Worm (Caenorhabditis elegans): Measurements from ENCODE around the gene F33D4.4.

F33D4.4 gene

ce11 chrIV:7706805-7707204 lies at the start of gene F33D4.4:
Gene F33D4.4, minus strand, starts transcription at chrIV:7706905.
- TF ChIP-seq eyg-1 (tag; optimal IDR thresholded peaks at IDR 0.05) (no peak), ceh-24 (tag; optimal IDR thresholded peaks at IDR 0.05) (no peak), zip-5 (tag; optimal IDR thresholded peaks at IDR 0.05) (no peak), mec-3 (tag; optimal IDR thresholded peaks at IDR 0.05; ENCODE audit: borderline replicate concordance) (no peak)

DNA sequence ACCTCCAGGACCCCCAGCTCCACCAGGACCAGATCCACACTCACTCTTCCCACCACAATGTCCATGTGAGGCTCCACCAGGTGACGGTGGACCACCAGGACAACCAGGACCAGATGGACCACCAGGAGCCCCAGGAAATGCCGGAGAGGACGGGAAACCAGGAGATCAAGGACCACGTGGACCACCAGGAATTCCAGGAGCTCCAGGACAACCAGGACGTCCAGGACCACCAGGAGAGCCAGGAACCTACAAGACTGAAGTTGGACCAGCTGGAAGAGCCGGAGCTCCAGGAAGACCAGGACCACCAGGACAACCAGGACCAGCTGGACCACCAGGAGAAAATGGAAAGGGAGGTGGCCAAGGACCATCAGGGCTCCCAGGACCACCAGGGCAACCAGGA lies 47.4 kb upstream of the F33D4.4 start:
- TF ChIP-seq ceh-18 (tag; optimal IDR thresholded peaks at IDR 0.05) (no peak), mec-3 (tag; optimal IDR thresholded peaks at IDR 0.05; ENCODE audit: borderline replicate concordance) (peak; percentile 56), C08G9.2 (tag; optimal IDR thresholded peaks at IDR 0.05) (no peak)

DNA sequence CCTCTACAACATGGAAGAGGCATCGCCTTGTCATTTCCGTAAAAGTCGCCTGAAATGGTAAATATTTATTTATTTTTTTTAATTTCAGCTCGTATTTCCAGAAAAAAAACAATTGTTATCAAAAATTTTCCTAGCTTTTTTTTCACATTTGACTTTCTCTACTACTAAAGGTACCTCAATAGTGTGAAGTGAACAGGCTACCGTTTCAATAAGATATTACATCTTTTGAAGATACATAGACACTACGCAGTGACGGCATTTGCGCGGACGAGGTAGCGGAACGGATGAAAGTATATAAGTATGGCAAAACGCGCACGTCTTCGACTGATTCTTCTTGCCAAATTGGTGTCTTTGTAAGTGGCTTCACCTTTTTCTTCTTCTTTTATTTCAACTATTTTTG lies 46.4 kb upstream of the F33D4.4 start, which contains the start of gene col-14:
Gene col-14 (plus strand): TSS at position 301 of the 400 bp plus-strand sequence.
- TF ChIP-seq unc-3 (GFP tag; conservative IDR thresholded peaks at IDR 0.05) (no peak), unc-3 (tag; optimal IDR thresholded peaks at IDR 0.05) (no peak), unc-86 (tag; optimal IDR thresholded peaks at IDR 0.05) (no peak), pat-9 (tag; optimal IDR thresholded peaks at IDR 0.05) (no peak), hlh-6 (tag; optimal IDR thresholded peaks at IDR 0.05) (no peak), sox-2 (GFP tag; IDR thresholded peaks at IDR 0.05) (no peak), gmeb-2 (tag; optimal IDR thresholded peaks at IDR 0.05) (no peak), ttx-3 (tag; optimal IDR thresholded peaks at IDR 0.05) (no peak), pha-2 (tag; optimal IDR thresholded peaks at IDR 0.05) (no peak), hlh-15 (tag; optimal IDR thresholded peaks at IDR 0.05) (no peak), ceh-48 (tag; optimal IDR thresholded peaks at IDR 0.05) (no peak), ref-2 (tag; optimal IDR thresholded peaks at IDR 0.05) (no peak), ceh-2 (tag; optimal IDR thresholded peaks at IDR 0.05) (no peak), pros-1 (tag; optimal IDR thresholded peaks at IDR 0.05) (no peak), ceh-34 (tag; optimal IDR thresholded peaks at IDR 0.05) (no peak), ceh-31 (tag; optimal IDR thresholded peaks at IDR 0.05) (no peak), odd-2 (tag; optimal IDR thresholded peaks at IDR 0.05) (no peak), ceh-30 (tag; optimal IDR thresholded peaks at IDR 0.05) (no peak), eyg-1 (tag; optimal IDR thresholded peaks at IDR 0.05) (no peak)

DNA sequence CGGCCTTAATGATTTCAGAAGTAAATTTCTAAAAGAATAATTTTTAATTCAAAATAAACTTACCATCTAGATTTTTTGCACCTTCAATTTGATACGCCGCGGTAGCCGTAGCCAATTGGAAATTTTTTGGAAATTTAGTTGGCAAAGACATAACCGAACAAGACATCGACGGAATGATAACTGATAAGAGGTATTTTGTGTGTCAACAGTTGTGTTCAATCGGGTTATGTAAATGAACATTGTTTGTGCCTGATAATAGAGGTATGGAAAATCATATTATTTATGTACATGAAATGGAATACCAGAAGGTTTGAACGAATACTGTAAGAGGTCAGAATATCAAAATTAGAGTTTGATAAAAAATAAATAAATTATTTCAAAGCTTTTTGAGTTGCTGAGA lies 41.1 kb upstream of the F33D4.4 start, which contains the start of gene klo-1:
Gene klo-1 (minus strand): TSS at position 388 of the 400 bp plus-strand sequence.
- TF ChIP-seq K02D7.2 (tag; optimal IDR thresholded peaks at IDR 0.05) = no peak
- no peak for TF ChIP-seq ama-1 (optimal IDR thresholded peaks at IDR 0.05)
- no peak for TF ChIP-seq unc-55 (GFP tag; optimal IDR thresholded peaks at IDR 0.05)
- TF ChIP-seq Y22D7AL.16 (tag; optimal IDR thresholded peaks at IDR 0.05) = no peak
- TF ChIP-seq unc-86 (tag; optimal IDR thresholded peaks at IDR 0.05) = no peak
- no peak for TF ChIP-seq elt-2 (tag; optimal IDR thresholded peaks at IDR 0.05)
- no peak for TF ChIP-seq ceh-30 (tag; optimal IDR thresholded peaks at IDR 0.05)
- no peak for TF ChIP-seq C08G9.2 (tag; optimal IDR thresholded peaks at IDR 0.05)
- TF ChIP-seq ceh-22 (tag; optimal IDR thresholded peaks at IDR 0.05) = no peak
- TF ChIP-seq ref-2 (tag; optimal IDR thresholded peaks at IDR 0.05) = no peak
- no peak for TF ChIP-seq ceh-2 (tag; optimal IDR thresholded peaks at IDR 0.05)
- no peak for TF ChIP-seq pha-4 (tag; optimal IDR thresholded peaks at IDR 0.05)
- TF ChIP-seq ceh-6 (GFP tag; optimal IDR thresholded peaks at IDR 0.05) = no peak
- TF ChIP-seq che-1 (tag; optimal IDR thresholded peaks at IDR 0.05) = no peak
- TF ChIP-seq ceh-48 (tag; optimal IDR thresholded peaks at IDR 0.05) = no peak

- TF ChIP-seq gmeb-2 (tag; optimal IDR thresholded peaks at IDR 0.05) = no peak
- no peak for TF ChIP-seq ceh-19 (GFP tag; optimal IDR thresholded peaks at IDR 0.05)
- TF ChIP-seq ceh-6 (GFP tag; optimal IDR thresholded peaks at IDR 0.05) = no peak
- no peak for TF ChIP-seq F13H6.1 (tag; optimal IDR thresholded peaks at IDR 0.05)
- TF ChIP-seq ets-4 (tag; optimal IDR thresholded peaks at IDR 0.05) = no peak
- no peak for TF ChIP-seq zip-5 (tag; optimal IDR thresholded peaks at IDR 0.05)
- no peak for TF ChIP-seq ceh-9 (tag; optimal IDR thresholded peaks at IDR 0.05)
- TF ChIP-seq C38D4.7 (GFP tag; optimal IDR thresholded peaks at IDR 0.05) = no peak
- TF ChIP-seq pag-3 (tag; optimal IDR thresholded peaks at IDR 0.05; ENCODE audit: borderline replicate concordance) = no peak
- TF ChIP-seq hlh-15 (tag; optimal IDR thresholded peaks at IDR 0.05) = no peak
- TF ChIP-seq fkh-10 (GFP tag; optimal IDR thresholded peaks at IDR 0.05) = no peak
- TF ChIP-seq T23F11.4 (GFP tag; optimal IDR thresholded peaks at IDR 0.05) = no peak
- TF ChIP-seq hlh-8 (tag; optimal IDR thresholded peaks at IDR 0.05) = no peak
- TF ChIP-seq elt-4 (tag; optimal IDR thresholded peaks at IDR 0.05) = no peak
- no peak for TF ChIP-seq ceh-2 (tag; optimal IDR thresholded peaks at IDR 0.05)
These were observed 36.8 kb upstream of the F33D4.4 start, which contains the start of gene npr-35 for ce11 chrIV:7743539-7743938. Gene npr-35, plus strand, starts transcription at chrIV:7743839.
